Worm (Caenorhabditis elegans) whole organism, midembryonic: ENCODE results near the gene K11D12.6.
A peak's percentile ranks its signal among the peaks of the same experiment; 100 is the strongest.

Experiments used
- T22C8.4 ChIP-seq: fragments of 200-800 bp; sonication (Bioruptor generic); IDR thresholded peaks from 2 replicates; pipeline ENCODE4 v1.3.6; 2022; ENCODE audit warnings: missing genetic modification characterization, missing compliant biosample characterization
- cog-1 ChIP-seq: sonication (generic microtip); optimal IDR thresholded peaks from 2 replicates; lab custom pipeline; 2016; ENCODE audit warnings: missing genetic modification characterization, missing compliant biosample characterization
- flt-1 ChIP-seq: fragments of 200-800 bp; sonication (Bioruptor generic); IDR thresholded peaks from 2 replicates; pipeline ENCODE4 v1.3.6; 2022; ENCODE audit warnings: missing genetic modification characterization, missing compliant biosample characterization
- klf-2 ChIP-seq: fragments of 200-800 bp; sonication (Bioruptor generic); conservative IDR thresholded peaks from 2 replicates; pipeline ENCODE4 v1.3.6; 2022; ENCODE audit warnings: missing genetic modification reagents, missing genetic modification characterization, missing compliant biosample characterization
- med-1 ChIP-seq: sonication (generic microtip); optimal IDR thresholded peaks from 2 replicates; lab custom pipeline; 2017; ENCODE audit warnings: missing genetic modification characterization, mild to moderate bottlenecking, missing compliant biosample characterization, antibody characterized with exemption, missing genetic modification reagents; ENCODE audit not compliant: insufficient read depth
- ref-1 ChIP-seq: fragments of 200-800 bp; sonication (Bioruptor generic); conservative IDR thresholded peaks from 2 replicates; pipeline ENCODE4 v1.3.6; 2022; ENCODE audit warnings: missing genetic modification reagents, missing genetic modification characterization, missing compliant biosample characterization
- tab-1 ChIP-seq: fragments of 200-800 bp; sonication (Bioruptor generic); IDR thresholded peaks from 2 replicates; pipeline ENCODE4 v1.3.6; 2022; ENCODE audit warnings: missing genetic modification characterization, missing compliant biosample characterization
- ztf-23 ChIP-seq: fragments of 200-800 bp; sonication (Bioruptor generic); IDR thresholded peaks from 2 replicates; pipeline ENCODE4 v1.3.6; 2022; ENCODE audit warnings: missing genetic modification reagents, missing genetic modification characterization, missing compliant biosample characterization
- ztf-29 ChIP-seq: fragments of 200-800 bp; sonication (Bioruptor generic); IDR thresholded peaks from 2 replicates; pipeline ENCODE4 v1.3.6; 2022; ENCODE audit warnings: missing genetic modification reagents, missing genetic modification characterization, missing compliant biosample characterization

The K11D12.6 gene

DNA sequence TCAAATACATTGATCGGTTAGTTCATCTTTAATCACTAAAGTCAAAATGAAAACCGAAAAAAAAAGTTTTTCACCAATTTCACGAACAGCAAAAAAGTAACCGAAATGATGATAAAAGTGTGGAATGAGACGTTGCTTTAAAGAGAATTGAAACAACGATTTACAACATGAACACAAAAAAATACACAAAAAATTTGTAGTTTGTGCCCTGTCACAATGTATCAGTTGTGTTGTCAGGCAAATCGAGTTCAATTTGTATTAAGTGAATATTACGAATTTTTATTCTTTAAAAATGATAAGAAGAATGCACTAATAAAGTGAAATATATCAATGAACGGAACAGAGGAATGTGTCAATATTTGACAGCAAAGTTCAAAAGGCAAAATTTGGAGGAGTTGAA is 3.2 kb downstream of the K11D12.6 start:
- no peak for TF ChIP-seq med-1 (GFP tag; lab: Kevin White, UChicago)
- no peak for TF ChIP-seq klf-2
- no peak for TF ChIP-seq ref-1 (GFP tag; lab: Robert Waterston, UW)
- no peak for TF ChIP-seq T22C8.4 (GFP tag; lab: Robert Waterston, UW)
- TF ChIP-seq flt-1 (GFP tag; lab: Robert Waterston, UW), result no peak
- no peak for TF ChIP-seq ztf-29 (GFP tag; lab: Robert Waterston, UW)
- no peak for TF ChIP-seq tab-1 (GFP tag; lab: Robert Waterston, UW)
- no peak for TF ChIP-seq ztf-23 (GFP tag; lab: Robert Waterston, UW)
- no peak for TF ChIP-seq cog-1 (tag; lab: Kevin White, UChicago)

ce11 chrV:5030715-5031114 is 4.2 kb downstream of the K11D12.6 start, which contains the start of gene swt-7:
Gene swt-7 (minus strand): TSS chrV:5030815.
- no peak for TF ChIP-seq flt-1 (GFP tag; lab: Robert Waterston, UW)
- no peak for TF ChIP-seq T22C8.4 (GFP tag; lab: Robert Waterston, UW)
- no peak for TF ChIP-seq klf-2
- no peak for TF ChIP-seq ref-1 (GFP tag; lab: Robert Waterston, UW)
- TF ChIP-seq med-1 (GFP tag; lab: Kevin White, UChicago), result no peak
- TF ChIP-seq ztf-29 (GFP tag; lab: Robert Waterston, UW), result no peak
- TF ChIP-seq tab-1 (GFP tag; lab: Robert Waterston, UW), result no peak
- TF ChIP-seq ztf-23 (GFP tag; lab: Robert Waterston, UW), result no peak
- TF ChIP-seq cog-1 (tag; lab: Kevin White, UChicago), result no peak

- TF ChIP-seq T22C8.4 (GFP tag; lab: Robert Waterston, UW) (no peak), ref-1 (GFP tag; lab: Robert Waterston, UW) (no peak), ztf-29 (GFP tag; lab: Robert Waterston, UW) (no peak), flt-1 (GFP tag; lab: Robert Waterston, UW) (no peak), tab-1 (GFP tag; lab: Robert Waterston, UW) (no peak), cog-1 (tag; lab: Kevin White, UChicago) (no peak), med-1 (GFP tag; lab: Kevin White, UChicago) (no peak), klf-2 (no peak), ztf-23 (GFP tag; lab: Robert Waterston, UW) (no peak)
Observed at ce11 chrV:5030212-5030611, 4.7 kb downstream of the K11D12.6 start.

- TF ChIP-seq ztf-29 (GFP tag; lab: Robert Waterston, UW) (no peak), tab-1 (GFP tag; lab: Robert Waterston, UW) (no peak), klf-2 (no peak), cog-1 (tag; lab: Kevin White, UChicago) (no peak), ztf-23 (GFP tag; lab: Robert Waterston, UW) (no peak), ref-1 (GFP tag; lab: Robert Waterston, UW) (no peak), med-1 (GFP tag; lab: Kevin White, UChicago) (no peak)
Observed at ce11 chrV:5027640-5028039, 7.3 kb downstream of the K11D12.6 start, which contains the start of gene cpt-4. Gene cpt-4 (minus strand): TSS chrV:5027723.

ce11 chrV:5026438-5026837 is 8.5 kb downstream of the K11D12.6 start:
- TF ChIP-seq klf-2 (no peak), cog-1 (tag; lab: Kevin White, UChicago) (no peak), flt-1 (GFP tag; lab: Robert Waterston, UW) (no peak), med-1 (GFP tag; lab: Kevin White, UChicago) (no peak), ztf-23 (GFP tag; lab: Robert Waterston, UW) (no peak)

ce11 chrV:5023355-5023754 is 11.6 kb downstream of the K11D12.6 start:
- TF ChIP-seq ztf-29 (GFP tag; lab: Robert Waterston, UW) (no peak), ztf-23 (GFP tag; lab: Robert Waterston, UW) (no peak), med-1 (GFP tag; lab: Kevin White, UChicago) (no peak), cog-1 (tag; lab: Kevin White, UChicago) (no peak)

DNA sequence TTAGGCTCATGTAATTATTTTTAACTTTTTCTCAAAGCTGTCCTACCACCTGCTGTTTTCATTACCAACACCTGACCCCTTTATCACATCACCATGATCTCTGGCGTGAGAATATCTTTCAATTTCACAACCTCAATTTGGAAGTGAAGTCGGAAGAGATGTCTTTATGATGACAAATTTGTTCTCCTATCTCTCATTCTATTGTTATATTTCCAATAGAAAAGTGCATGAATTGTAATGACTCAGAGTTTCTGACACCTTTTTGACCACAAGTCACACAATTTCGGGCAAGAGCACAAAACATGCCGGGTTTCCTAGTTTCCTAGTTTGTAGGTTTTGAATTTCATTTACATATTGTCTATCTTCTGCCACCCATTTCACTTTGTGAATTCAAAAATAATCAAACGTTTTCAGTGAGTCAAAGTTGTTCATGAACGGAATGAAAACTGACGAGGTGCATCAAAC is 16.1 kb downstream of the K11D12.6 start, which contains the start of gene srr-4:
srr-4 (plus strand) TSS at position 415 of the 465 bp plus-strand sequence.
- no peak for TF ChIP-seq ztf-23 (GFP tag; lab: Robert Waterston, UW)
- TF ChIP-seq tab-1 (GFP tag; lab: Robert Waterston, UW), result no peak
- no peak for TF ChIP-seq med-1 (GFP tag; lab: Kevin White, UChicago)
- TF ChIP-seq flt-1 (GFP tag; lab: Robert Waterston, UW), result no peak

DNA sequence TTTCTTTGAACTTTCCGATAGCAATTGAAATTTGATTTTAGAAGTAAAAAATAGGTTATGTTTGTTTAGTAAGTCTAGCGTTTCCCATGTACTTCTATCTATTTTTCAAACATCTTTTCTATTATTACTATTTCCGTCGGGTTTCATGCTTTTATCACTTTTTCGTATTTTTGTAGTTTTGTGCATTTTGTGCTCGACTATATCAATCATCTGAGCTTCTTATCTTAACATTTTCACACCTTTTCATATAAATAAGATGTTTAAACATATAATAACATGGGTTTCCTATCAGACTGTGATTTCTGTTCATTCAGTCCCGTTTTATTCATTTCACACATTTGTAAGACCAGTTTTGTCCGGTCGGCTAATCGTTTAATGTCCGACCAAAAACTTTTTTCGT is 16.9 kb downstream of the K11D12.6 start:
- TF ChIP-seq ztf-23 (GFP tag; lab: Robert Waterston, UW) (no peak), cog-1 (tag; lab: Kevin White, UChicago) (no peak), tab-1 (GFP tag; lab: Robert Waterston, UW) (no peak), med-1 (GFP tag; lab: Kevin White, UChicago) (no peak), T22C8.4 (GFP tag; lab: Robert Waterston, UW) (no peak), ref-1 (GFP tag; lab: Robert Waterston, UW) (no peak), flt-1 (GFP tag; lab: Robert Waterston, UW) (no peak), klf-2 (no peak), ztf-29 (GFP tag; lab: Robert Waterston, UW) (no peak)

DNA sequence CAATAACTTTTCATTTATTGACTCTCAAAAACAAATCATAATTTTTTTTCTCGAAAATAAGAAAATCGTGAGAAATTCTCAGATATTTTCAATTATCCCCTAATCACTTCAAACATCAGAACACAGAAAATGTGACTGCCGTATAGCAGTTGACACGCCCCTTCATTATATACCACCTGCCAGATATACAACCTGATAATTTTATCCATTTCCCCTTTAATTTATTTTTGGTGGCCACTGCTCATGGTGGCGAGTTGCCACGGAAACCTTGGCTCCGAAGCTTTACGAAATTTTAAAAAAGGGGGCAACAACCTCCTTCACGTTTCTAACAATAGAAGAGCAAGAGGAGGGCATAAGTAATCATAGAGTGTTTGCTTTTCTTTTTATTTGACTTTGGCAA is 18.2 kb downstream of the K11D12.6 start:
- TF ChIP-seq T22C8.4 (GFP tag; lab: Robert Waterston, UW), result no peak
- 0 out of 2 replicates have a peak, but pooled peaks have one; percentile 10 for TF ChIP-seq ztf-29 (GFP tag; lab: Robert Waterston, UW)
- TF ChIP-seq ztf-23 (GFP tag; lab: Robert Waterston, UW), result no peak
- TF ChIP-seq flt-1 (GFP tag; lab: Robert Waterston, UW), result no peak
